Fruit fly (Drosophila melanogaster) whole organism, embryonic: ENCODE data around the gene Atx2.

Experiments used
- Asciz ChIP-seq: fragments of 200-800 bp; sonication (Bioruptor generic); optimal IDR thresholded peaks from 2 replicates; lab custom pipeline; 2017; ENCODE audit warnings: missing biosample characterization, mild to moderate bottlenecking, missing genetic modification characterization, missing genetic modification reagents
- CG10959 ChIP-seq: fragments of 200-800 bp; sonication (Bioruptor generic); IDR thresholded peaks from 2 replicates; pipeline ENCODE4 v1.3.6; 2022; ENCODE audit warnings: missing biosample characterization, missing genetic modification characterization
- CG11247 ChIP-seq: fragments of 200-800 bp; sonication (Bioruptor generic); IDR thresholded peaks from 2 replicates; pipeline ENCODE4 v1.3.6; 2022; ENCODE audit warnings: missing biosample characterization, missing genetic modification characterization
- CG12391 ChIP-seq: fragments of 200-800 bp; sonication (Bioruptor generic); optimal IDR thresholded peaks from 3 replicates; lab custom pipeline; 2018; ENCODE audit warnings: missing biosample characterization, mild to moderate bottlenecking, missing genetic modification characterization, moderate library complexity
- CG15479 ChIP-seq: fragments of 200-800 bp; sonication (Bioruptor generic); optimal IDR thresholded peaks from 3 replicates; lab custom pipeline; 2019; ENCODE audit warnings: missing biosample characterization, mild to moderate bottlenecking, missing genetic modification characterization, moderate library complexity
- CG15514 ChIP-seq: fragments of 200-800 bp; sonication (Bioruptor generic); optimal IDR thresholded peaks from 3 replicates; lab custom pipeline; 2017; ENCODE audit warnings: missing biosample characterization, missing genetic modification characterization, mild to moderate bottlenecking, moderate library complexity, missing genetic modification reagents
- CG1647 ChIP-seq: fragments of 200-800 bp; sonication (Bioruptor generic); optimal IDR thresholded peaks from 3 replicates; lab custom pipeline; 2016; ENCODE audit warnings: missing biosample characterization, missing genetic modification characterization
- CG3847 ChIP-seq: fragments of 200-800 bp; sonication (Bioruptor generic); IDR thresholded peaks from 2 replicates; pipeline ENCODE4 v1.3.6; 2022; ENCODE audit warnings: missing biosample characterization, missing genetic modification characterization
- CG5245 ChIP-seq: fragments of 200-800 bp; sonication (Bioruptor generic); optimal IDR thresholded peaks from 3 replicates; lab custom pipeline; 2016; ENCODE audit warnings: missing biosample characterization, missing genetic modification characterization
- CG6765 ChIP-seq: fragments of 200-800 bp; sonication (Bioruptor generic); optimal IDR thresholded peaks from 3 replicates; lab custom pipeline; 2017; ENCODE audit warnings: missing biosample characterization, mild to moderate bottlenecking, missing genetic modification characterization
- CG6791 ChIP-seq: fragments of 200-800 bp; sonication (Bioruptor generic); IDR thresholded peaks from 3 replicates; pipeline ENCODE4 v1.3.6; 2022; ENCODE audit warnings: missing biosample characterization, missing genetic modification characterization; ENCODE audit not compliant: partially characterized antibody
- CG7357 ChIP-seq: fragments of 200-800 bp; sonication (Bioruptor generic); IDR thresholded peaks from 3 replicates; pipeline ENCODE4 v1.3.6; 2022; ENCODE audit warnings: missing biosample characterization, missing genetic modification characterization
- CG8290 ChIP-seq, 3 experiments: fragments of 200-800 bp; sonication (Bioruptor generic); optimal IDR thresholded peaks; 2 replicates each; lab custom pipeline; 2016 to 2019; ENCODE audit warnings: missing biosample characterization in 3 of 3, missing genetic modification characterization in 3 of 3, mild to moderate bottlenecking in 2 of 3, moderate library complexity in 1 of 3
- CG9437 ChIP-seq: fragments of 200-800 bp; sonication (Bioruptor generic); optimal IDR thresholded peaks from 2 replicates; lab custom pipeline; 2018; ENCODE audit warnings: missing biosample characterization, mild to moderate bottlenecking, missing genetic modification characterization
- CHES-1-like ChIP-seq: fragments of 200-800 bp; sonication (Bioruptor generic); optimal IDR thresholded peaks from 2 replicates; lab custom pipeline; 2016; ENCODE audit warnings: missing biosample characterization, missing genetic modification characterization
- Dbx ChIP-seq: fragments of 200-800 bp; sonication (Bioruptor generic); IDR thresholded peaks from 3 replicates; pipeline ENCODE4 v1.3.6; 2022; ENCODE audit warnings: missing biosample characterization, missing genetic modification characterization
- Gsc ChIP-seq: fragments of 200-800 bp; sonication (Bioruptor generic); IDR thresholded peaks from 2 replicates; pipeline ENCODE4 v1.3.6; 2022; ENCODE audit warnings: missing biosample characterization, missing genetic modification characterization
- HLH54F ChIP-seq: fragments of 200-800 bp; sonication (Bioruptor generic); optimal IDR thresholded peaks from 3 replicates; lab custom pipeline; 2016; ENCODE audit warnings: missing biosample characterization, missing genetic modification characterization
- HmgD ChIP-seq: fragments of 200-800 bp; sonication (Bioruptor generic); optimal IDR thresholded peaks from 3 replicates; lab custom pipeline; 2016; ENCODE audit warnings: missing biosample characterization, missing genetic modification characterization
- Hmr ChIP-seq: fragments of 200-800 bp; sonication (Bioruptor generic); optimal IDR thresholded peaks from 3 replicates; lab custom pipeline; 2017; ENCODE audit warnings: mild to moderate bottlenecking, missing biosample characterization, missing genetic modification reagents, missing genetic modification characterization
- Hr51 ChIP-seq, 2 experiments: fragments of 200-800 bp; sonication (Bioruptor generic); optimal IDR thresholded peaks; 2 replicates in 1 of 2; 3 replicates in 1 of 2; lab custom pipeline; 2016 to 2018; ENCODE audit warnings: missing biosample characterization in 2 of 2, missing genetic modification characterization in 2 of 2, mild to moderate bottlenecking in 1 of 2, moderate library complexity in 1 of 2
- Lhr ChIP-seq: fragments of 200-800 bp; sonication (Bioruptor generic); optimal IDR thresholded peaks from 3 replicates; lab custom pipeline; 2017; ENCODE audit warnings: mild to moderate bottlenecking, missing biosample characterization, missing genetic modification reagents, missing genetic modification characterization
- MESR4 ChIP-seq: fragments of 200-800 bp; sonication (Bioruptor generic); optimal IDR thresholded peaks from 2 replicates; lab custom pipeline; 2018; ENCODE audit warnings: missing biosample characterization, mild to moderate bottlenecking, missing genetic modification characterization, moderate library complexity
- Scr ChIP-seq: fragments of 200-800 bp; sonication (Bioruptor generic); IDR thresholded peaks from 2 replicates; pipeline ENCODE4 v1.3.6; 2022; ENCODE audit warnings: missing biosample characterization, missing genetic modification characterization; ENCODE audit not compliant: partially characterized antibody
- Sry-β ChIP-seq: fragments of 200-800 bp; sonication (Bioruptor generic); optimal IDR thresholded peaks from 2 replicates; lab custom pipeline; 2018; ENCODE audit warnings: missing biosample characterization, mild to moderate bottlenecking, missing genetic modification characterization, moderate library complexity
- Xbp1 ChIP-seq: fragments of 200-800 bp; sonication (Bioruptor generic); optimal IDR thresholded peaks from 3 replicates; lab custom pipeline; 2016; ENCODE audit warnings: missing biosample characterization, mild to moderate bottlenecking, missing genetic modification characterization
- al ChIP-seq: fragments of 200-800 bp; sonication (Bioruptor generic); IDR thresholded peaks from 2 replicates; pipeline ENCODE4 v1.3.6; 2022; ENCODE audit warnings: missing biosample characterization, missing genetic modification characterization
- chn ChIP-seq: fragments of 200-800 bp; sonication (Bioruptor generic); optimal IDR thresholded peaks from 2 replicates; lab custom pipeline; 2016; ENCODE audit warnings: missing biosample characterization, missing genetic modification characterization
- ci ChIP-seq: fragments of 200-800 bp; sonication (Bioruptor generic); IDR thresholded peaks from 3 replicates; pipeline ENCODE4 v1.3.6; 2022; ENCODE audit warnings: missing biosample characterization, missing genetic modification characterization
- dan ChIP-seq: fragments of 200-800 bp; sonication (Bioruptor generic); IDR thresholded peaks from 2 replicates; pipeline ENCODE4 v1.3.6; 2022; ENCODE audit warnings: missing biosample characterization, missing genetic modification characterization
- dimm ChIP-seq: fragments of 200-800 bp; sonication (Bioruptor generic); IDR thresholded peaks from 2 replicates; pipeline ENCODE4 v1.3.6; 2022; ENCODE audit warnings: missing biosample characterization, missing genetic modification characterization
- dpn ChIP-seq, 2 experiments: fragments of 200-800 bp; sonication (Bioruptor generic); optimal IDR thresholded peaks; 3 replicates each; lab custom pipeline; 2016; ENCODE audit warnings: missing biosample characterization in 2 of 2, missing genetic modification characterization in 2 of 2
- dysf ChIP-seq: fragments of 200-800 bp; sonication (Bioruptor generic); IDR thresholded peaks from 3 replicates; pipeline ENCODE4 v1.3.6; 2022; ENCODE audit warnings: missing biosample characterization, missing genetic modification characterization
- exex ChIP-seq: fragments of 200-800 bp; sonication (Bioruptor generic); optimal IDR thresholded peaks from 4 replicates; lab custom pipeline; 2018; ENCODE audit warnings: missing biosample characterization, mild to moderate bottlenecking, missing genetic modification characterization, moderate library complexity
- her ChIP-seq: fragments of 200-800 bp; sonication (Bioruptor generic); optimal IDR thresholded peaks from 2 replicates; lab custom pipeline; 2016; ENCODE audit warnings: missing biosample characterization, missing genetic modification characterization
- lmd ChIP-seq: fragments of 200-800 bp; sonication (Bioruptor generic); IDR thresholded peaks from 2 replicates; pipeline ENCODE4 v1.3.6; 2022; ENCODE audit warnings: missing biosample characterization, missing genetic modification characterization
- lov ChIP-seq, 2 experiments: fragments of 200-800 bp in 1 of 2; fragments of >200 bp in 1 of 2; sonication (Bioruptor generic) in 1 of 2; IDR thresholded peaks in 1 of 2; optimal IDR thresholded peaks in 1 of 2; 2 replicates in 1 of 2; 3 replicates in 1 of 2; pipeline versions ENCODE4 v1.3.6 to Lab custom; 2017 to 2022; ENCODE audit warnings: missing biosample characterization in 1 of 2, missing genetic modification characterization in 1 of 2
- nerfin-1 ChIP-seq: fragments of 200-800 bp; sonication (Bioruptor generic); optimal IDR thresholded peaks from 3 replicates; lab custom pipeline; 2019; ENCODE audit warnings: missing biosample characterization, mild to moderate bottlenecking, missing genetic modification characterization, moderate library complexity
- org-1 ChIP-seq: fragments of 200-800 bp; sonication (Bioruptor generic); optimal IDR thresholded peaks from 2 replicates; lab custom pipeline; 2017; ENCODE audit warnings: missing biosample characterization, missing genetic modification characterization
- pzg ChIP-seq: fragments of 200-800 bp; sonication (Bioruptor generic); optimal IDR thresholded peaks from 3 replicates; lab custom pipeline; 2018; ENCODE audit warnings: missing biosample characterization, mild to moderate bottlenecking, missing genetic modification characterization, moderate library complexity
- row ChIP-seq: fragments of 200-800 bp; sonication (Bioruptor generic); IDR thresholded peaks from 3 replicates; pipeline ENCODE4 v1.3.6; 2022; ENCODE audit warnings: missing biosample characterization, missing genetic modification characterization
- sens-2 ChIP-seq: fragments of 200-800 bp; sonication (Bioruptor generic); IDR thresholded peaks from 2 replicates; pipeline ENCODE4 v1.3.6; 2022; ENCODE audit warnings: missing biosample characterization, missing genetic modification characterization
- seq ChIP-seq: fragments of 200-800 bp; sonication (Bioruptor generic); IDR thresholded peaks from 2 replicates; pipeline ENCODE4 v1.3.6; 2022; ENCODE audit warnings: missing biosample characterization, missing genetic modification characterization
- sisA ChIP-seq: fragments of 200-800 bp; sonication (Bioruptor generic); IDR thresholded peaks from 2 replicates; pipeline ENCODE4 v1.3.6; 2022; ENCODE audit warnings: missing biosample characterization, missing genetic modification characterization
- sr ChIP-seq: fragments of 200-800 bp; sonication (Bioruptor generic); IDR thresholded peaks from 3 replicates; pipeline ENCODE4 v1.3.6; 2022; ENCODE audit warnings: missing biosample characterization, missing genetic modification characterization
- tgo ChIP-seq: fragments of 200-800 bp; sonication (Bioruptor generic); IDR thresholded peaks from 3 replicates; pipeline ENCODE4 v1.3.6; 2022; ENCODE audit warnings: missing biosample characterization, missing genetic modification characterization
- tx ChIP-seq: fragments of 200-800 bp; sonication (Bioruptor generic); optimal IDR thresholded peaks from 2 replicates; lab custom pipeline; 2016; ENCODE audit warnings: missing biosample characterization, missing genetic modification characterization
- unc-4 ChIP-seq: fragments of 200-800 bp; sonication (Bioruptor generic); IDR thresholded peaks from 2 replicates; pipeline ENCODE4 v1.3.6; 2022; ENCODE audit warnings: missing biosample characterization, missing genetic modification characterization; ENCODE audit not compliant: partially characterized antibody
- zf30C ChIP-seq: fragments of 200-800 bp; sonication (Bioruptor generic); optimal IDR thresholded peaks from 3 replicates; lab custom pipeline; 2018; ENCODE audit warnings: missing biosample characterization, mild to moderate bottlenecking, missing genetic modification characterization

The Atx2 gene

dm6 chr3R:15371833-15372232, 36.4 kb upstream of the Atx2 start, which contains the start of the genes Ccm3 and CG6136 (continued):
- TF ChIP-seq Hr51 (GFP tag; optimal IDR thresholded peaks at IDR 0.05; lab: Kevin White, UChicago) (peak in 1 of 2 experiments; percentile 23), Dbx (GFP tag; lab: Robert Waterston, UW) (peak; percentile 75), Hmr (GFP tag; lab: Kevin White, UChicago) (peak; percentile 69), CG3847 (peak; percentile 65), dan (GFP tag; lab: Robert Waterston, UW) (no peak), CG5245 (no peak), CG15514 (GFP tag; lab: Kevin White, UChicago) (peak; percentile 79), nerfin-1 (peak; percentile 4), Scr (peak; percentile 91), sisA (0 out of 2 replicates have a peak, but pooled peaks have one; percentile 12), row (GFP tag; lab: Robert Waterston, UW) (peak; percentile 17; the same call in 1 of the 3 replicates), CHES-1-like (peak; percentile 81), Gsc (GFP tag; lab: Robert Waterston, UW) (no peak), MESR4 (GFP tag; lab: Kevin White, UChicago) (peak; percentile 86), chn (GFP tag; lab: Kevin White, UChicago) (peak; percentile 17), dpn (GFP tag; optimal IDR thresholded peaks at IDR 0.05; lab: Kevin White, UChicago) (peak; percentile 54 to 55), sens-2 (no peak), al (peak; percentile 52; the same call in 1 of the 2 replicates), seq (GFP tag; lab: Robert Waterston, UW) (peak; percentile 17; the same call in 1 of the 2 replicates), dimm (GFP tag; lab: Robert Waterston, UW) (no peak), CG9437 (GFP tag; lab: Kevin White, UChicago) (peak; percentile 40), pzg (peak; percentile 86), Sry-β (GFP tag; lab: Kevin White, UChicago) (no peak), CG15479 (GFP tag; lab: Kevin White, UChicago) (no peak), Xbp1 (peak; percentile 43), lmd (GFP tag; lab: Robert Waterston, UW) (peak; percentile 16; the same call in 1 of the 2 replicates), CG10959 (GFP tag; lab: Robert Waterston, UW) (0 out of 2 replicates have a peak, but pooled peaks have one; percentile 29), CG11247 (GFP tag; lab: Robert Waterston, UW) (peak; percentile 44; the same call in 1 of the 2 replicates), lov (optimal IDR thresholded peaks at IDR 0.05; lab: Kevin White, UChicago) (no peak), lov (GFP tag; IDR thresholded peaks at IDR 0.05; lab: Robert Waterston, UW) (0 out of 3 replicates have a peak, but pooled peaks have one; percentile 41), sr (GFP tag; lab: Robert Waterston, UW) (no peak), her (GFP tag; lab: Kevin White, UChicago) (peak; percentile 35), CG7357 (GFP tag; lab: Robert Waterston, UW) (no peak), HLH54F (GFP tag; lab: Kevin White, UChicago) (peak; percentile 35), HmgD (GFP tag; lab: Kevin White, UChicago) (peak; percentile 49), CG6791 (GFP tag; lab: Robert Waterston, UW) (peak; percentile 93), ci (GFP tag; lab: Robert Waterston, UW) (peak; percentile 64; the same call in 2 of the 3 replicates), Lhr (GFP tag; lab: Kevin White, UChicago) (no peak), tx (peak; percentile 50), CG1647 (GFP tag; lab: Kevin White, UChicago) (no peak), exex (tag; lab: Kevin White, UChicago) (peak; percentile 43), Asciz (GFP tag; lab: Kevin White, UChicago) (no peak), org-1 (GFP tag; lab: Kevin White, UChicago) (no peak), tgo (GFP tag; lab: Robert Waterston, UW) (no peak; the same call in 2 of the 3 replicates), dysf (GFP tag; lab: Robert Waterston, UW) (peak; percentile 43; the same call in 2 of the 3 replicates), CG8290 (GFP tag; optimal IDR thresholded peaks at IDR 0.05; lab: Kevin White, UChicago) (no peak), CG8290 (tag; optimal IDR thresholded peaks at IDR 0.05; lab: Kevin White, UChicago) (peak in 1 of 2 experiments; percentile 69), unc-4 (GFP tag; lab: Robert Waterston, UW) (peak; percentile 92), CG12391 (tag; lab: Kevin White, UChicago) (peak; percentile 16), zf30C (GFP tag; lab: Kevin White, UChicago) (no peak), CG6765 (GFP tag; lab: Kevin White, UChicago) (peak; percentile 52)
